Worm (Caenorhabditis elegans): Measurements from ENCODE around the gene gst-21.

ce11 chrV:1682279-1682678, 49.5 kb downstream of the gst-21 start, which contains the start of gene srh-3:
- no peak for TF ChIP-seq unc-62 (GFP tag; optimal IDR thresholded peaks at IDR 0.05 in 1 of 2)
- no peak for TF ChIP-seq unc-62 (tag; optimal IDR thresholded peaks at IDR 0.05)
- no peak for TF ChIP-seq nhr-111 (GFP tag; optimal IDR thresholded peaks at IDR 0.05)
- TF ChIP-seq lim-7 (GFP tag; IDR thresholded peaks at IDR 0.05), result no peak
- no peak for TF ChIP-seq daf-19 (GFP tag; conservative IDR thresholded peaks at IDR 0.05)
- no peak for TF ChIP-seq lsy-2 (tag; optimal IDR thresholded peaks at IDR 0.05)
- TF ChIP-seq ama-1 (optimal IDR thresholded peaks at IDR 0.05), result no peak
- TF ChIP-seq ceh-82 (tag; optimal IDR thresholded peaks at IDR 0.05), result no peak
- TF ChIP-seq nhr-10 (tag; optimal IDR thresholded peaks at IDR 0.05), result no peak
- TF ChIP-seq nhr-77 (tag; optimal IDR thresholded peaks at IDR 0.05), result no peak
- no peak for TF ChIP-seq ctbp-1 (GFP tag; IDR thresholded peaks at IDR 0.05)
- TF ChIP-seq hlh-30 (tag; optimal IDR thresholded peaks at IDR 0.05; ENCODE audit: insufficient read depth), result no peak
